Worm (Caenorhabditis elegans) whole organism, L2 larva: ENCODE data around the gene ssq-4.

ENCODE experiments used
- ama-1 ChIP-seq: fragments of 150-350 bp; optimal IDR thresholded peaks from 2 replicates; lab custom pipeline; 2018; ENCODE audit warnings: inconsistent platforms
- lin-13 ChIP-seq: fragments of 150-350 bp; optimal IDR thresholded peaks from 2 replicates; lab custom pipeline; 2014; ENCODE audit warnings: missing biosample characterization, missing genetic modification reagents, missing genetic modification characterization
- lin-39 ChIP-seq: fragments of 150-350 bp; optimal IDR thresholded peaks from 2 replicates; lab custom pipeline; 2014; ENCODE audit warnings: missing biosample characterization, missing genetic modification reagents, missing genetic modification characterization
- nhr-23 ChIP-seq: fragments of 150-350 bp; optimal IDR thresholded peaks from 2 replicates; lab custom pipeline; 2014; ENCODE audit warnings: missing biosample characterization, missing genetic modification reagents, missing genetic modification characterization
- skn-1 ChIP-seq: sonication (generic microtip); optimal IDR thresholded peaks from 2 replicates; lab custom pipeline; 2017; ENCODE audit warnings: missing biosample characterization, missing genetic modification characterization
- ztf-11 ChIP-seq: sonication (generic microtip); optimal IDR thresholded peaks from 2 replicates; lab custom pipeline; 2017; ENCODE audit warnings: missing biosample characterization, missing genetic modification characterization

DNA sequence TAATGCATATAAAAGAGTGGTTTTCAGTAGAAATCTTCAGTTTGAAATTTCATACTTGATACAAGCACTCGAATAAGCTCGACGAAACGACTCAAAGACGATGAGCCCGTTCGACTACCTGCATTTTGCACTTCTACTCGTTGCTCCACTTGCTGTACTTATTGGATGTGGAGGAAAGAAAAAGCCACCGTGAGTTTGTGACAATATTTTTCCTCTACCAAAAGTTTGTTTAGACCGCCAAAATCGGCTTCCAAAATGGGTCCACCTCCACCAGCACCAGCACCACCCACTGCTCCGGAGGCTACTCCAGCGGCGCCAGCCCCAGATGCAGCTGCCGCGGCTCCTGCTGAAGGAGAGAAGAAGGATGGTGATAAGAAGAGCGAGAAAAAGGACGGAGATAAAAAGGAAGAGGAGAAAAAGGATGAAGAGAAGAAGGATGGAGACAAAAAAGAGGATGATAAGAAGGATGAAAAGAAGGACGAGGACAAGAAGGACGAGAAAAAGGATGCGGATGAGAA lies 39.0 kb upstream of the ssq-4 start, which contains the start of gene E03H12.5:
- TF ChIP-seq lin-13 (GFP tag; lab: Kevin White, UChicago): no peak
- TF ChIP-seq ztf-11 (tag; lab: Kevin White, UChicago): no peak
- no peak for TF ChIP-seq lin-39 (tag; lab: Kevin White, UChicago)
- no peak for TF ChIP-seq skn-1 (tag; lab: Kevin White, UChicago)
- no peak for TF ChIP-seq nhr-23 (tag; lab: Kevin White, UChicago)
- TF ChIP-seq ama-1 (lab: Kevin White, UChicago): no peak
